Worm (Caenorhabditis elegans): ENCODE data around the gene F43G6.4.

- TF ChIP-seq nhr-28 (tag; optimal IDR thresholded peaks at IDR 0.05) (peak; percentile 13), F10B5.3 (tag; optimal IDR thresholded peaks at IDR 0.05) (no peak), fos-1 (tag; optimal IDR thresholded peaks at IDR 0.05) (no peak), vab-7 (GFP tag; IDR thresholded peaks at IDR 0.05) (no peak), nhr-77 (tag; optimal IDR thresholded peaks at IDR 0.05) (no peak), ceh-32 (tag; optimal IDR thresholded peaks at IDR 0.05; ENCODE audit: poor library complexity) (no peak), nhr-42 (GFP tag; IDR thresholded peaks at IDR 0.05) (no peak), mdl-1 (tag; optimal IDR thresholded peaks at IDR 0.05) (no peak), ztf-11 (tag; optimal IDR thresholded peaks at IDR 0.05) (no peak), dpl-1 (GFP tag; optimal IDR thresholded peaks at IDR 0.05) (no peak)
Observed at ce11 chrII:11843441-11843840, 52.9 kb downstream of the F43G6.4 start.
